Fruit fly (Drosophila melanogaster) whole organism, embryonic: ENCODE results near the gene CG4297.
A peak's percentile ranks its signal among the peaks of the same experiment; 100 is the strongest.

Experiments used
- Asciz ChIP-seq: fragments of 200-800 bp; sonication (Bioruptor generic); optimal IDR thresholded peaks from 2 replicates; lab custom pipeline; 2017; ENCODE audit warnings: missing biosample characterization, mild to moderate bottlenecking, missing genetic modification characterization, missing genetic modification reagents
- BEAF-32 ChIP-seq: fragments of 200-800 bp; sonication (Bioruptor generic); optimal IDR thresholded peaks from 3 replicates; lab custom pipeline; 2017; ENCODE audit warnings: missing biosample characterization, missing genetic modification characterization, mild to moderate bottlenecking, moderate library complexity, missing genetic modification reagents
- Bdp1 ChIP-seq: fragments of 200-800 bp; sonication (Bioruptor generic); optimal IDR thresholded peaks from 3 replicates; lab custom pipeline; 2016; ENCODE audit warnings: missing biosample characterization, missing genetic modification characterization
- CG1024 ChIP-seq: fragments of 200-800 bp; sonication (Bioruptor generic); IDR thresholded peaks from 2 replicates; pipeline ENCODE4 v1.3.6; 2022; ENCODE audit warnings: missing biosample characterization, missing genetic modification characterization
- CG11560 ChIP-seq: fragments of 200-800 bp; sonication (Bioruptor generic); IDR thresholded peaks from 3 replicates; pipeline ENCODE4 v1.3.6; 2022; ENCODE audit warnings: missing biosample characterization, missing genetic modification characterization
- CG11723 ChIP-seq: fragments of 200-800 bp; sonication (Bioruptor generic); optimal IDR thresholded peaks from 2 replicates; lab custom pipeline; 2017; ENCODE audit warnings: missing biosample characterization, mild to moderate bottlenecking, missing genetic modification characterization
- CG12071 ChIP-seq: fragments of 200-800 bp; sonication (Bioruptor generic); optimal IDR thresholded peaks from 3 replicates; lab custom pipeline; 2018; ENCODE audit warnings: missing biosample characterization, mild to moderate bottlenecking, missing genetic modification characterization
- CG12104 ChIP-seq: fragments of 200-800 bp; sonication (Bioruptor generic); optimal IDR thresholded peaks from 3 replicates; lab custom pipeline; 2016; ENCODE audit warnings: missing biosample characterization, missing genetic modification characterization
- CG12659 ChIP-seq: fragments of 200-800 bp; sonication (Bioruptor generic); optimal IDR thresholded peaks from 3 replicates; lab custom pipeline; 2017; ENCODE audit warnings: mild to moderate bottlenecking, missing biosample characterization, missing genetic modification reagents, missing genetic modification characterization
- CG13296 ChIP-seq: fragments of 200-800 bp; sonication (Bioruptor generic); optimal IDR thresholded peaks from 3 replicates; lab custom pipeline; 2018; ENCODE audit warnings: missing biosample characterization, mild to moderate bottlenecking, missing genetic modification characterization
- CG15514 ChIP-seq: fragments of 200-800 bp; sonication (Bioruptor generic); optimal IDR thresholded peaks from 3 replicates; lab custom pipeline; 2017; ENCODE audit warnings: missing biosample characterization, missing genetic modification characterization, mild to moderate bottlenecking, moderate library complexity, missing genetic modification reagents
- CG2202 ChIP-seq: fragments of 200-800 bp; sonication (Bioruptor generic); optimal IDR thresholded peaks from 2 replicates; lab custom pipeline; 2018; ENCODE audit warnings: missing biosample characterization, mild to moderate bottlenecking, missing genetic modification characterization
- CG30403 ChIP-seq: fragments of 200-800 bp; sonication (Bioruptor generic); optimal IDR thresholded peaks from 3 replicates; lab custom pipeline; 2016; ENCODE audit warnings: missing biosample characterization, missing genetic modification characterization
- CG4282 ChIP-seq: fragments of 200-800 bp; sonication (Bioruptor generic); optimal IDR thresholded peaks from 2 replicates; lab custom pipeline; 2016; ENCODE audit warnings: missing biosample characterization, missing genetic modification characterization
- CG6654 ChIP-seq: fragments of 200-800 bp; sonication (Bioruptor generic); optimal IDR thresholded peaks from 2 replicates; lab custom pipeline; 2017; ENCODE audit warnings: missing biosample characterization, mild to moderate bottlenecking, missing genetic modification characterization
- CG7556 ChIP-seq: fragments of 200-800 bp; sonication (Bioruptor generic); optimal IDR thresholded peaks from 2 replicates; lab custom pipeline; 2017; ENCODE audit warnings: missing biosample characterization, mild to moderate bottlenecking, missing genetic modification characterization
- CG7786 ChIP-seq: fragments of 200-800 bp; sonication (Bioruptor generic); optimal IDR thresholded peaks from 2 replicates; lab custom pipeline; 2016; ENCODE audit warnings: missing biosample characterization, missing genetic modification characterization
- CG8281 ChIP-seq: fragments of 200-800 bp; sonication (Bioruptor generic); optimal IDR thresholded peaks from 2 replicates; lab custom pipeline; 2018; ENCODE audit warnings: missing biosample characterization, mild to moderate bottlenecking, missing genetic modification characterization, moderate library complexity
- CG9609 ChIP-seq: fragments of 200-800 bp; sonication (Bioruptor generic); optimal IDR thresholded peaks from 3 replicates; lab custom pipeline; 2016; ENCODE audit warnings: missing biosample characterization, missing genetic modification characterization
- CG9727 ChIP-seq: fragments of 200-800 bp; sonication (Bioruptor generic); optimal IDR thresholded peaks from 3 replicates; lab custom pipeline; 2017; ENCODE audit warnings: missing biosample characterization, mild to moderate bottlenecking, missing genetic modification characterization
- CkIIα-i1 ChIP-seq: fragments of 200-800 bp; sonication (Bioruptor generic); IDR thresholded peaks from 2 replicates; pipeline ENCODE4 v1.3.6; 2022; ENCODE audit warnings: missing biosample characterization, missing genetic modification characterization
- CoRest ChIP-seq: fragments of 200-800 bp; sonication (Bioruptor generic); optimal IDR thresholded peaks from 3 replicates; lab custom pipeline; 2018; ENCODE audit warnings: missing biosample characterization, mild to moderate bottlenecking, missing genetic modification characterization, moderate library complexity
- CrebB ChIP-seq: fragments of 200-800 bp; sonication (Bioruptor generic); optimal IDR thresholded peaks from 3 replicates; lab custom pipeline; 2018; ENCODE audit warnings: missing biosample characterization, mild to moderate bottlenecking, missing genetic modification characterization
- Dad ChIP-seq: fragments of 200-800 bp; sonication (Bioruptor generic); optimal IDR thresholded peaks from 3 replicates; lab custom pipeline; 2016; ENCODE audit warnings: missing biosample characterization, missing genetic modification characterization
- Mad ChIP-seq: fragments of 200-800 bp; sonication (Bioruptor generic); optimal IDR thresholded peaks from 2 replicates; lab custom pipeline; 2016; ENCODE audit warnings: missing biosample characterization, missing genetic modification characterization
- NFAT ChIP-seq: fragments of 200-800 bp; sonication (Bioruptor generic); IDR thresholded peaks from 2 replicates; pipeline ENCODE4 v1.3.6; 2022; ENCODE audit warnings: missing biosample characterization, missing genetic modification characterization
- Nf-YA ChIP-seq: fragments of 200-800 bp; sonication (Bioruptor generic); IDR thresholded peaks from 2 replicates; pipeline ENCODE4 v1.3.6; 2022; ENCODE audit warnings: missing biosample characterization, missing genetic modification characterization
- Oli ChIP-seq: fragments of 200-800 bp; sonication (Bioruptor generic); optimal IDR thresholded peaks from 2 replicates; lab custom pipeline; 2018; ENCODE audit warnings: missing biosample characterization, mild to moderate bottlenecking, missing genetic modification characterization, moderate library complexity
- Rfx ChIP-seq: fragments of 200-800 bp; sonication (Bioruptor generic); IDR thresholded peaks from 2 replicates; pipeline ENCODE4 v1.3.6; 2022; ENCODE audit warnings: missing biosample characterization, missing genetic modification characterization
- Vsx1 ChIP-seq: fragments of 200-800 bp; sonication (Bioruptor generic); optimal IDR thresholded peaks from 2 replicates; lab custom pipeline; 2017; ENCODE audit warnings: missing biosample characterization, mild to moderate bottlenecking, missing genetic modification characterization, missing genetic modification reagents
- YL-1 ChIP-seq: fragments of 200-800 bp; sonication (Bioruptor generic); optimal IDR thresholded peaks from 3 replicates; lab custom pipeline; 2017; ENCODE audit warnings: missing biosample characterization, mild to moderate bottlenecking, missing genetic modification characterization
- bab2 ChIP-seq: fragments of 200-800 bp; sonication (Bioruptor generic); optimal IDR thresholded peaks from 2 replicates; lab custom pipeline; 2016; ENCODE audit warnings: missing biosample characterization, missing genetic modification characterization
- croc ChIP-seq: fragments of 200-800 bp; sonication (Bioruptor generic); conservative IDR thresholded peaks from 3 replicates; pipeline ENCODE4 v1.3.6; 2022; ENCODE audit warnings: missing biosample characterization, missing genetic modification characterization
- gcm ChIP-seq: fragments of 200-800 bp; sonication (Bioruptor generic); optimal IDR thresholded peaks from 2 replicates; lab custom pipeline; 2019; ENCODE audit warnings: missing biosample characterization, mild to moderate bottlenecking, missing genetic modification characterization, moderate library complexity
- gcm2 ChIP-seq: fragments of 200-800 bp; sonication (Bioruptor generic); optimal IDR thresholded peaks from 2 replicates; lab custom pipeline; 2016; ENCODE audit warnings: missing biosample characterization, missing genetic modification characterization
- gsb-n ChIP-seq: fragments of 200-800 bp; sonication (Bioruptor generic); optimal IDR thresholded peaks from 3 replicates; lab custom pipeline; 2018; ENCODE audit warnings: missing biosample characterization, mild to moderate bottlenecking, missing genetic modification characterization
- knrl ChIP-seq: fragments of 200-800 bp; sonication (Bioruptor generic); IDR thresholded peaks from 3 replicates; pipeline ENCODE4 v1.3.6; 2022; ENCODE audit warnings: missing biosample characterization, missing genetic modification characterization; ENCODE audit not compliant: partially characterized antibody
- lilli ChIP-seq: fragments of 200-800 bp; sonication (Bioruptor generic); optimal IDR thresholded peaks from 3 replicates; lab custom pipeline; 2016; ENCODE audit warnings: missing biosample characterization, missing genetic modification characterization
- nerfin-1 ChIP-seq: fragments of 200-800 bp; sonication (Bioruptor generic); optimal IDR thresholded peaks from 3 replicates; lab custom pipeline; 2019; ENCODE audit warnings: missing biosample characterization, mild to moderate bottlenecking, missing genetic modification characterization, moderate library complexity
- oc ChIP-seq: fragments of 200-800 bp; sonication (Bioruptor generic); optimal IDR thresholded peaks from 2 replicates; lab custom pipeline; 2018; ENCODE audit warnings: missing biosample characterization, mild to moderate bottlenecking, missing genetic modification characterization, moderate library complexity
- odd ChIP-seq: fragments of 200-800 bp; sonication (Bioruptor generic); optimal IDR thresholded peaks from 2 replicates; lab custom pipeline; 2017; ENCODE audit warnings: missing biosample characterization, mild to moderate bottlenecking, missing genetic modification characterization
- onecut ChIP-seq: fragments of 200-800 bp; sonication (Bioruptor generic); IDR thresholded peaks from 2 replicates; pipeline ENCODE4 v1.3.6; 2022; ENCODE audit warnings: missing biosample characterization, missing genetic modification characterization
- otp ChIP-seq: fragments of 200-800 bp; sonication (Bioruptor generic); IDR thresholded peaks from 3 replicates; pipeline ENCODE4, ENCODE4 v1.3.6; 2022; ENCODE audit warnings: missing biosample characterization, missing genetic modification characterization
- pnt ChIP-seq: fragments of 200-800 bp; sonication (Bioruptor generic); optimal IDR thresholded peaks from 3 replicates; lab custom pipeline; 2016; ENCODE audit warnings: missing biosample characterization, missing genetic modification characterization
- run ChIP-seq: fragments of 200-800 bp; sonication (Bioruptor generic); optimal IDR thresholded peaks from 3 replicates; lab custom pipeline; 2018; ENCODE audit warnings: missing biosample characterization, mild to moderate bottlenecking, missing genetic modification characterization
- sob ChIP-seq: fragments of 200-800 bp; sonication (Bioruptor generic); IDR thresholded peaks from 2 replicates; pipeline ENCODE4 v1.3.6; 2022; ENCODE audit warnings: missing biosample characterization, missing genetic modification characterization
- tll ChIP-seq, 2 experiments: fragments of 200-800 bp in 1 of 2; fragments of >200 bp in 1 of 2; sonication (Bioruptor generic) in 1 of 2; optimal IDR thresholded peaks; 2 replicates each; lab custom pipeline; 2017 to 2019; ENCODE audit warnings: missing biosample characterization in 2 of 2, missing genetic modification characterization in 2 of 2, mild to moderate bottlenecking in 1 of 2, moderate library complexity in 1 of 2
- twi ChIP-seq: fragments of 200-800 bp; optimal IDR thresholded peaks from 2 replicates; lab custom pipeline; 2019; ENCODE audit warnings: missing biosample characterization, mild to moderate bottlenecking, missing genetic modification characterization, moderate library complexity
- unc-4 ChIP-seq: fragments of 200-800 bp; sonication (Bioruptor generic); IDR thresholded peaks from 2 replicates; pipeline ENCODE4 v1.3.6; 2022; ENCODE audit warnings: missing biosample characterization, missing genetic modification characterization; ENCODE audit not compliant: partially characterized antibody

CG4297 gene

DNA sequence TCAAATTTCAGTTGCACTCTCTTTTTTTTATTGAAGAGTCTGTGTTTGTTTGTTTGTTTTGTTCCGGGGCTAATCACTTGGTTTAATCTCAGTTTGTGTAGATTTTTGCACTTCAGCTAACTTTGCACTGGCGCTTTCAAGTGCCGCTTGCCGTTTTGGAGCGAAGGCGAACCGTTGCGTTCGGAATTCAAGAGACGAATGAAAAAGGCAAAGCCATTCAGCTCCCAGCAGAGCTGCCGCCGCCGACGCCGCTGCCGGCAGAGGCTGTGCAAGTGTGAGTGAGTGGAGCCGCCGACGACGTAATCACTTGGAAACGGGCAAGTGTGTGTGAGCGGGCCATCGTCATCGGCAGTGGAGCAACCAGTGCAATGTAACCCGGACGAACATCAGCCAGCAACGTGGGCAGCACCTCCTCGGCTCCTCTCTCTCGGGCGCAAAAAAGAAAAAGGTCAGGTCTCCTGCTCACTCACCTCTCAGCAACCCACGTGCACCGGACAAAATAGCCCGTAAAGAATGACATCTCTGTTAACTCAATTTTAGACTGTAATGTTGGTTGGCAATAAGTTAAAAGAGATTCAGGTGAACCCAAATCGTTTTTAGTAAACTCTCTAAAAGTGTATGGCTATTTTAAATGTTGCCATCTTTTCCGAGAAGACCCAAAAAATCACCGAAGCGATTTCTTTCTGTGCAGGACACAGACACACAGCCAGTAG is 7.6 kb upstream of the CG4297 start, which contains the start of gene cbt (continued):
- TF ChIP-seq CG15514 (peak; percentile 93), Asciz (GFP tag; lab: Kevin White, UChicago) (peak; percentile 97), Bdp1 (GFP tag; lab: Kevin White, UChicago) (peak; percentile 93), gsb-n (tag; lab: Kevin White, UChicago) (peak; percentile 94), unc-4 (GFP tag; lab: Robert Waterston, UW) (no peak), croc (GFP tag; lab: Robert Waterston, UW) (peak; percentile 94), CG12659 (GFP tag; lab: Kevin White, UChicago) (peak; percentile 98), CG11723 (GFP tag; lab: Kevin White, UChicago) (peak; percentile 95), run (tag; lab: Kevin White, UChicago) (peak; percentile 95), CG6654 (GFP tag; lab: Kevin White, UChicago) (peak; percentile 91), CrebB (tag; lab: Kevin White, UChicago) (peak; percentile 96), CG2202 (tag; lab: Kevin White, UChicago) (peak; percentile 94), knrl (no peak), nerfin-1 (peak; percentile 93), CG9609 (GFP tag; lab: Kevin White, UChicago) (peak; percentile 98), CG12071 (peak; percentile 97), CG11560 (tag; lab: Robert Waterston, UW) (no peak), otp (GFP tag; lab: Robert Waterston, UW) (no peak), CG7786 (peak; percentile 99), Vsx1 (GFP tag; lab: Kevin White, UChicago) (peak; percentile 89), CG8281 (tag; lab: Kevin White, UChicago) (peak; percentile 89), CG30403 (GFP tag; lab: Kevin White, UChicago) (peak; percentile 98), Nf-YA (GFP tag; lab: Robert Waterston, UW) (no peak), CG1024 (GFP tag; lab: Robert Waterston, UW) (no peak), Dad (GFP tag; lab: Kevin White, UChicago) (peak; percentile 98), YL-1 (GFP tag; lab: Kevin White, UChicago) (peak; percentile 75), gcm (GFP tag; lab: Kevin White, UChicago) (peak; percentile 98), CoRest (tag; lab: Kevin White, UChicago) (peak; percentile 97), Oli (tag; lab: Kevin White, UChicago) (peak; percentile 98), bab2 (peak; percentile 98), NFAT (no peak), CG13296 (GFP tag; lab: Kevin White, UChicago) (peak; percentile 97), onecut (peak; percentile 92), odd (GFP tag; lab: Kevin White, UChicago) (peak; percentile 96), CG12104 (GFP tag; lab: Kevin White, UChicago) (peak; percentile 94), gcm2 (GFP tag; lab: Kevin White, UChicago) (peak; percentile 92), tll (GFP tag; optimal IDR thresholded peaks at IDR 0.05; lab: Kevin White, UChicago) (no peak), pnt (GFP tag; lab: Kevin White, UChicago) (peak; percentile 98), BEAF-32 (GFP tag; lab: Kevin White, UChicago) (no peak), CG7556 (peak; percentile 98), twi (tag; lab: Kevin White, UChicago) (peak; percentile 89), sob (no peak), CG9727 (GFP tag; lab: Kevin White, UChicago) (peak; percentile 98), CG4282 (peak; percentile 95), CkIIα-i1 (no peak), Rfx (GFP tag; lab: Robert Waterston, UW) (no peak), lilli (GFP tag; lab: Kevin White, UChicago) (peak; percentile 98), oc (tag; lab: Kevin White, UChicago) (peak; percentile 94), Mad (peak; percentile 97)
